Worm (Caenorhabditis elegans): ENCODE results near the gene nspg-5.

DNA sequence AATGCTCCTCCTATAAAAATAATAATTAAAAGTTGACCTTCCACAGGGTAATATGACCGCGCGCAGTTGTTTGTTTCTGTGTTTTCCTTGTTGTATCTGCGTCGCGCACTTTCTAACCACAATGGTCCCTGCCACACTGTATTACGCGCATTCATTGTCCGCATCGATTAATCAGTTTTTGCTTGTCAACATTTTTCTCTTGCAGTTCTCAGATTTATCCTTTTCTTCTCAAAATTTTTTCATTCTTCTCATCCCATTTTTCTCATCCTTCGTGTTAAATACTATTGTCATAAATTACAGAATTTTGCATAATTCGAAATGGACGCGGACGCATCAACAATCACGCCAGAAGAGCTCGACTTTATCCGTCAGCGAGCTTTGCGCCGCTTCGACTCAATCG, 41.2 kb upstream of the nspg-5 start, which contains the start of gene pfk-1.1:
- TF ChIP-seq mep-1 (tag; optimal IDR thresholded peaks at IDR 0.05) (no peak), ztf-11 (tag; optimal IDR thresholded peaks at IDR 0.05) (no peak), sptf-1 (tag; optimal IDR thresholded peaks at IDR 0.05) (no peak), bed-3 (GFP tag; optimal IDR thresholded peaks at IDR 0.05) (no peak), lsy-2 (tag; optimal IDR thresholded peaks at IDR 0.05) (no peak), nhr-237 (tag; optimal IDR thresholded peaks at IDR 0.05) (no peak), nhr-2 (tag; optimal IDR thresholded peaks at IDR 0.05) (peak; percentile 1), snpc-4 (tag; optimal IDR thresholded peaks at IDR 0.05) (no peak)

Data from whole organism, mixed stage, embryonic.